Worm (Caenorhabditis elegans) whole organism, early embryonic: Measurements from ENCODE around the gene srw-44.

ENCODE experiments used
- F13C5.2 ChIP-seq: sonication (generic microtip); optimal IDR thresholded peaks from 2 replicates; lab custom pipeline; 2017; ENCODE audit warnings: mild to moderate bottlenecking, missing genetic modification characterization, inconsistent platforms, missing compliant biosample characterization
- aly-1 ChIP-seq: sonication (generic microtip); optimal IDR thresholded peaks from 2 replicates; lab custom pipeline; 2016; ENCODE audit warnings: missing genetic modification characterization, missing compliant biosample characterization
- ama-1 ChIP-seq: fragments of 150-350 bp; optimal IDR thresholded peaks from 2 replicates; lab custom pipeline; 2014
- ets-7 ChIP-seq: sonication (generic microtip); optimal IDR thresholded peaks from 2 replicates; lab custom pipeline; 2016; ENCODE audit warnings: missing genotype, missing genetic modification characterization, missing compliant biosample characterization
- flt-1 ChIP-seq: fragments of 200-800 bp; sonication (Bioruptor generic); IDR thresholded peaks from 2 replicates; pipeline ENCODE4 v1.3.6; 2022; ENCODE audit warnings: missing genetic modification characterization, missing compliant biosample characterization
- scrt-1 ChIP-seq: fragments of 200-800 bp; sonication (Bioruptor generic); IDR thresholded peaks from 2 replicates; pipeline ENCODE4 v1.3.6; 2022; ENCODE audit warnings: missing genetic modification characterization, missing compliant biosample characterization

- no peak for TF ChIP-seq ets-7 (tag; lab: Kevin White, UChicago)
- TF ChIP-seq scrt-1 = no peak
- TF ChIP-seq ama-1 = no peak
- no peak for TF ChIP-seq flt-1
- no peak for TF ChIP-seq F13C5.2
- TF ChIP-seq aly-1 = no peak
These were observed 44.5 kb downstream of the srw-44 start for ce11 chrV:16724574-16724973.
